Fruit fly (Drosophila melanogaster) ovary, adult (tissue): ENCODE results near the gene CaBP1.

Experiments used
- CG17801 ChIP-seq: fragments of 200-800 bp; optimal IDR thresholded peaks from 2 replicates; lab custom pipeline; 2019; ENCODE audit warnings: missing biosample characterization, mild to moderate bottlenecking, missing genetic modification characterization, moderate library complexity; ENCODE audit not compliant: partially characterized antibody

Gene CaBP1

dm6 chr2L:16317131-16317530 lies 39.4 kb downstream of the CaBP1 start:
- no peak for TF ChIP-seq CG17801 (GFP tag; lab: Kevin White, UChicago)

- no peak for TF ChIP-seq CG17801 (GFP tag; lab: Kevin White, UChicago)
Measured at dm6 chr2L:16316410-16316809, 40.1 kb downstream of the CaBP1 start.

- no peak for TF ChIP-seq CG17801 (GFP tag; lab: Kevin White, UChicago)
Measured at dm6 chr2L:16315844-16316243, 40.7 kb downstream of the CaBP1 start.

- TF ChIP-seq CG17801 (GFP tag; lab: Kevin White, UChicago), result peak; percentile 71
Measured at dm6 chr2L:16315027-16315426, 41.5 kb downstream of the CaBP1 start.

dm6 chr2L:16310648-16311047 lies 45.9 kb downstream of the CaBP1 start, which contains the start of the genes cni and fzy:
Gene cni, minus strand, starts transcription at chr2L:16310726.
Gene fzy, plus strand, starts transcription at chr2L:16310956.
- peak; percentile 23 for TF ChIP-seq CG17801 (GFP tag; lab: Kevin White, UChicago)

- peak; percentile 84 for TF ChIP-seq CG17801 (GFP tag; lab: Kevin White, UChicago)
Measured at dm6 chr2L:16307026-16307703, 49.4 kb downstream of the CaBP1 start, which contains the start of the genes CG5861 and Syx5. Gene CG5861, minus strand, starts transcription at chr2L:16307298. Gene Syx5, plus strand, starts transcription at chr2L:16307346.
